Worm (Caenorhabditis elegans) whole organism, midembryonic: ENCODE data around the gene vha-4.

Source experiments
- T22C8.4 ChIP-seq: fragments of 200-800 bp; sonication (Bioruptor generic); IDR thresholded peaks from 2 replicates; pipeline ENCODE4 v1.3.6; 2022; ENCODE audit warnings: missing genetic modification characterization, missing compliant biosample characterization
- cog-1 ChIP-seq: sonication (generic microtip); optimal IDR thresholded peaks from 2 replicates; lab custom pipeline; 2016; ENCODE audit warnings: missing genetic modification characterization, missing compliant biosample characterization
- flt-1 ChIP-seq: fragments of 200-800 bp; sonication (Bioruptor generic); IDR thresholded peaks from 2 replicates; pipeline ENCODE4 v1.3.6; 2022; ENCODE audit warnings: missing genetic modification characterization, missing compliant biosample characterization
- klf-2 ChIP-seq: fragments of 200-800 bp; sonication (Bioruptor generic); conservative IDR thresholded peaks from 2 replicates; pipeline ENCODE4 v1.3.6; 2022; ENCODE audit warnings: missing genetic modification reagents, missing genetic modification characterization, missing compliant biosample characterization
- med-1 ChIP-seq: sonication (generic microtip); optimal IDR thresholded peaks from 2 replicates; lab custom pipeline; 2017; ENCODE audit warnings: missing genetic modification characterization, mild to moderate bottlenecking, missing compliant biosample characterization, antibody characterized with exemption, missing genetic modification reagents; ENCODE audit not compliant: insufficient read depth
- ref-1 ChIP-seq: fragments of 200-800 bp; sonication (Bioruptor generic); conservative IDR thresholded peaks from 2 replicates; pipeline ENCODE4 v1.3.6; 2022; ENCODE audit warnings: missing genetic modification reagents, missing genetic modification characterization, missing compliant biosample characterization
- tab-1 ChIP-seq: fragments of 200-800 bp; sonication (Bioruptor generic); IDR thresholded peaks from 2 replicates; pipeline ENCODE4 v1.3.6; 2022; ENCODE audit warnings: missing genetic modification characterization, missing compliant biosample characterization
- ztf-23 ChIP-seq: fragments of 200-800 bp; sonication (Bioruptor generic); IDR thresholded peaks from 2 replicates; pipeline ENCODE4 v1.3.6; 2022; ENCODE audit warnings: missing genetic modification reagents, missing genetic modification characterization, missing compliant biosample characterization
- ztf-29 ChIP-seq: fragments of 200-800 bp; sonication (Bioruptor generic); IDR thresholded peaks from 2 replicates; pipeline ENCODE4 v1.3.6; 2022; ENCODE audit warnings: missing genetic modification reagents, missing genetic modification characterization, missing compliant biosample characterization

DNA sequence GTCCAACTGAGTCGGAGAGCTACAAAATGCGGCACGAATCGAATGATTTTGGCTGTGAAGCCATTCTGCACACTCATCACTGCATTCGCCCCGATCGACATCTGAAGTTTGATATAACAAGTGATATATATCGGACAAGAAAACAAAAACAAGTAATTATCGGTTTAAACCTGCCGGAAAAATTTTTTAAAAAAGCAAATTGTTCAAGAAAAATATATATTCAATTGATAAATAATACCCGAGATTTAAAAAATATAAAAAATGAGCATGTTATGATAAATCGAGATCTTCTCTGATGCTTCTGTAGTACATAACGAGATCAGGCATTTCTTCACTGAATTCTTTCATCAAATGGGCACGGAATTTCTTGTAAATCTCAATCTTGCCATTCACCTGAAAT is 25.4 kb downstream of the vha-4 start, which contains the start of gene T09A5.5:
- no peak for TF ChIP-seq tab-1 (GFP tag; lab: Robert Waterston, UW)
- no peak for TF ChIP-seq ref-1 (GFP tag; lab: Robert Waterston, UW)
- no peak for TF ChIP-seq ztf-29
- TF ChIP-seq klf-2 (GFP tag; lab: Robert Waterston, UW): no peak
- no peak for TF ChIP-seq T22C8.4 (GFP tag; lab: Robert Waterston, UW)
- TF ChIP-seq flt-1 (GFP tag; lab: Robert Waterston, UW): no peak
- TF ChIP-seq cog-1 (tag; lab: Kevin White, UChicago): no peak
- no peak for TF ChIP-seq ztf-23
- no peak for TF ChIP-seq med-1
